Fruit fly (Drosophila melanogaster): Measurements from ENCODE around the gene CG9521.

The CG9521 gene

dm6 chrX:14839739-14840347 lies 13.2 kb downstream of the CG9521 start (continued):
- peak; percentile 65 for TF ChIP-seq Hmr (GFP tag; optimal IDR thresholded peaks at IDR 0.05)
- TF ChIP-seq Mad (GFP tag; optimal IDR thresholded peaks at IDR 0.05): peak; percentile 15
- peak; percentile 66 for TF ChIP-seq Atf6 (GFP tag; IDR thresholded peaks at IDR 0.05)
- TF ChIP-seq Six4 (GFP tag; optimal IDR thresholded peaks at IDR 0.05): no peak
- no peak for TF ChIP-seq nerfin-2 (GFP tag; IDR thresholded peaks at IDR 0.05; ENCODE audit: partially characterized antibody)
- TF ChIP-seq Kr (GFP tag; optimal IDR thresholded peaks at IDR 0.05): no peak
- TF ChIP-seq sc (optimal IDR thresholded peaks at IDR 0.05): no peak
- TF ChIP-seq sc (GFP tag; optimal IDR thresholded peaks at IDR 0.05): no peak
- TF ChIP-seq CG1647 (GFP tag; optimal IDR thresholded peaks at IDR 0.05): peak; percentile 7
- no peak for TF ChIP-seq CG43689 (GFP tag; IDR thresholded peaks at IDR 0.05)
- TF ChIP-seq trh (GFP tag; optimal IDR thresholded peaks at IDR 0.05): no peak
- TF ChIP-seq Gug (GFP tag; IDR thresholded peaks at IDR 0.05): peak; percentile 30; the same call in 1 of the 4 replicates
- TF ChIP-seq CG10147 (GFP tag; optimal IDR thresholded peaks at IDR 0.05): no peak
- no peak for TF ChIP-seq gce (GFP tag; IDR thresholded peaks at IDR 0.05)
- peak; percentile 14 for TF ChIP-seq Hr3 (GFP tag; optimal IDR thresholded peaks at IDR 0.05)
- no peak for TF ChIP-seq Neu2 (GFP tag; optimal IDR thresholded peaks at IDR 0.05; ENCODE audit: borderline replicate concordance)
- no peak for TF ChIP-seq CG3726 (GFP tag; IDR thresholded peaks at IDR 0.05)
- TF ChIP-seq CG10543 (GFP tag; optimal IDR thresholded peaks at IDR 0.05): peak; percentile 66
- peak; percentile 58 for TF ChIP-seq CG2678 (tag; optimal IDR thresholded peaks at IDR 0.05)
- no peak for TF ChIP-seq zen2 (GFP tag; IDR thresholded peaks at IDR 0.05; ENCODE audit: partially characterized antibody)
- TF ChIP-seq CG17328 (GFP tag; IDR thresholded peaks at IDR 0.05): peak; percentile 66
- TF ChIP-seq wor (GFP tag; IDR thresholded peaks at IDR 0.05): no peak
- peak; percentile 37; the same call in 1 of the 2 replicates for TF ChIP-seq Ada2b (GFP tag; IDR thresholded peaks at IDR 0.05)
- peak; percentile 14 for TF ChIP-seq tin (GFP tag; optimal IDR thresholded peaks at IDR 0.05)
- peak; percentile 4 for TF ChIP-seq CG12219 (GFP tag; optimal IDR thresholded peaks at IDR 0.05)
- TF ChIP-seq Taf1 (GFP tag; IDR thresholded peaks at IDR 0.05): peak; percentile 63; the same call in 1 of the 2 replicates
- TF ChIP-seq pho (GFP tag; optimal IDR thresholded peaks at IDR 0.05): peak; percentile 74
- peak; percentile 59; the same call in 1 of the 3 replicates for TF ChIP-seq zfh1 (GFP tag; IDR thresholded peaks at IDR 0.05)
- TF ChIP-seq CG7786 (GFP tag; optimal IDR thresholded peaks at IDR 0.05): peak; percentile 63
- no peak for TF ChIP-seq bab2 (GFP tag; optimal IDR thresholded peaks at IDR 0.05)
- peak; percentile 54; the same call in 1 of the 2 replicates for TF ChIP-seq lmd (GFP tag; IDR thresholded peaks at IDR 0.05)
- peak; percentile 28; the same call in 2 of the 3 replicates for TF ChIP-seq tgo (GFP tag; IDR thresholded peaks at IDR 0.05)
- no peak for TF ChIP-seq Sry-δ (GFP tag; optimal IDR thresholded peaks at IDR 0.05)
- TF ChIP-seq CG1603 (tag; optimal IDR thresholded peaks at IDR 0.05): peak; percentile 48
- TF ChIP-seq tx (GFP tag; optimal IDR thresholded peaks at IDR 0.05): no peak
- TF ChIP-seq fd64A (GFP tag; optimal IDR thresholded peaks at IDR 0.05): peak; percentile 9
- TF ChIP-seq CG12071 (GFP tag; optimal IDR thresholded peaks at IDR 0.05): peak; percentile 2
- no peak for TF ChIP-seq Lim3 (GFP tag; IDR thresholded peaks at IDR 0.05)
- TF ChIP-seq tap (tag; optimal IDR thresholded peaks at IDR 0.05): no peak
- TF ChIP-seq CG10209 (GFP tag; optimal IDR thresholded peaks at IDR 0.05): peak; percentile 33
- peak; percentile 15; the same call in 1 of the 3 replicates for TF ChIP-seq ase (GFP tag; IDR thresholded peaks at IDR 0.05)
- no peak for TF ChIP-seq CG4404 (GFP tag; IDR thresholded peaks at IDR 0.05)
- TF ChIP-seq Optix (GFP tag; IDR thresholded peaks at IDR 0.05): peak; percentile 53; the same call in 1 of the 3 replicates
- TF ChIP-seq Adf1 (GFP tag; IDR thresholded peaks at IDR 0.05): no peak
- no peak for TF ChIP-seq hth (optimal IDR thresholded peaks at IDR 0.05)
- no peak for TF ChIP-seq ewg (GFP tag; optimal IDR thresholded peaks at IDR 0.05)
- peak; percentile 32 for TF ChIP-seq CG9817 (tag; optimal IDR thresholded peaks at IDR 0.05)
- peak; percentile 43 for TF ChIP-seq HmgD (GFP tag; optimal IDR thresholded peaks at IDR 0.05)
- TF ChIP-seq CG14441 (GFP tag; IDR thresholded peaks at IDR 0.05): peak; percentile 52
- 0 out of 2 replicates have a peak, but pooled peaks have one; percentile 3 for TF ChIP-seq onecut (GFP tag; IDR thresholded peaks at IDR 0.05)
- TF ChIP-seq HmgZ (tag; optimal IDR thresholded peaks at IDR 0.05): peak; percentile 61

Measured in whole organism, embryonic.